Worm (Caenorhabditis elegans): ENCODE data around the gene pals-38.

pals-38 gene

ce11 chrV:12413651-12414114 lies 33.1 kb downstream of the pals-38 start, which contains the start of gene cdr-6 (continued):
- TF ChIP-seq peb-1 (tag; optimal IDR thresholded peaks at IDR 0.05) (no peak), mdl-1 (tag; optimal IDR thresholded peaks at IDR 0.05) (no peak), egl-27 (tag; optimal IDR thresholded peaks at IDR 0.05) (no peak)

- TF ChIP-seq alr-1 (tag; optimal IDR thresholded peaks at IDR 0.05) (no peak), lin-11 (tag; optimal IDR thresholded peaks at IDR 0.05) (no peak), R02D3.7 (tag; optimal IDR thresholded peaks at IDR 0.05) (no peak), nhr-11 (tag; optimal IDR thresholded peaks at IDR 0.05) (no peak), mab-5 (tag; optimal IDR thresholded peaks at IDR 0.05) (no peak), unc-62 (GFP tag; optimal IDR thresholded peaks at IDR 0.05) (no peak), ztf-1 (GFP tag; conservative IDR thresholded peaks at IDR 0.05) (no peak), sma-3 (GFP tag; optimal IDR thresholded peaks at IDR 0.05) (no peak), unc-55 (GFP tag; optimal IDR thresholded peaks at IDR 0.05) (no peak), ZK546.5 (tag; optimal IDR thresholded peaks at IDR 0.05) (no peak), blmp-1 (tag; optimal IDR thresholded peaks at IDR 0.05; ENCODE audit: insufficient read depth) (no peak), sma-9 (GFP tag; optimal IDR thresholded peaks at IDR 0.05) (no peak), sma-9 (tag; optimal IDR thresholded peaks at IDR 0.05) (no peak), mdl-1 (tag; optimal IDR thresholded peaks at IDR 0.05) (no peak), ztf-11 (tag; optimal IDR thresholded peaks at IDR 0.05) (no peak), nhr-10 (tag; optimal IDR thresholded peaks at IDR 0.05) (no peak), nhr-6 (tag; optimal IDR thresholded peaks at IDR 0.05) (no peak), elt-3 (tag; optimal IDR thresholded peaks at IDR 0.05) (no peak), F13H6.1 (tag; optimal IDR thresholded peaks at IDR 0.05) (no peak), fos-1 (tag; optimal IDR thresholded peaks at IDR 0.05) (no peak)
Measured at ce11 chrV:12412321-12412720, 34.5 kb downstream of the pals-38 start.

ce11 chrV:12411909-12412308 lies 34.9 kb downstream of the pals-38 start, which contains the start of gene cdr-7:
Gene cdr-7, minus strand, starts transcription at chrV:12412113.
- TF ChIP-seq nhr-12 (tag; optimal IDR thresholded peaks at IDR 0.05) = no peak
- no peak for TF ChIP-seq peb-1 (tag; optimal IDR thresholded peaks at IDR 0.05)
- TF ChIP-seq nhr-11 (tag; optimal IDR thresholded peaks at IDR 0.05) = no peak
- TF ChIP-seq nhr-129 (tag; optimal IDR thresholded peaks at IDR 0.05) = no peak
- no peak for TF ChIP-seq gmeb-1 (tag; optimal IDR thresholded peaks at IDR 0.05)
- TF ChIP-seq blmp-1 (tag; optimal IDR thresholded peaks at IDR 0.05; ENCODE audit: insufficient read depth) = peak; percentile 13
- no peak for TF ChIP-seq nhr-77 (tag; optimal IDR thresholded peaks at IDR 0.05)
- TF ChIP-seq C34F6.9 (tag; optimal IDR thresholded peaks at IDR 0.05) = no peak
- peak; percentile 42 for TF ChIP-seq sma-9 (GFP tag; optimal IDR thresholded peaks at IDR 0.05)
- TF ChIP-seq sma-9 (tag; optimal IDR thresholded peaks at IDR 0.05) = no peak
- peak; percentile 12 for TF ChIP-seq nhr-25 (tag; optimal IDR thresholded peaks at IDR 0.05)
- no peak for TF ChIP-seq lsy-2 (tag; optimal IDR thresholded peaks at IDR 0.05)

ce11 chrV:12410416-12411001 lies 36.3 kb downstream of the pals-38 start, which contains the start of gene hrg-2:
Gene hrg-2, minus strand, starts transcription at chrV:12410513.
- TF ChIP-seq nhr-23 (tag; optimal IDR thresholded peaks at IDR 0.05) = no peak
- peak; percentile 55 for TF ChIP-seq sma-9 (GFP tag; optimal IDR thresholded peaks at IDR 0.05)
- no peak for TF ChIP-seq sma-9 (tag; optimal IDR thresholded peaks at IDR 0.05)
- TF ChIP-seq lsy-2 (tag; optimal IDR thresholded peaks at IDR 0.05) = peak in 1 of 2 experiments; percentile 12
- TF ChIP-seq nhr-129 (tag; optimal IDR thresholded peaks at IDR 0.05) = peak; percentile 96
- peak; percentile 24 for TF ChIP-seq nhr-21 (tag; optimal IDR thresholded peaks at IDR 0.05)
- no peak for TF ChIP-seq crh-2 (tag; optimal IDR thresholded peaks at IDR 0.05)
- no peak for TF ChIP-seq nhr-77 (tag; optimal IDR thresholded peaks at IDR 0.05)
- peak; percentile 85 for TF ChIP-seq nhr-25 (tag; optimal IDR thresholded peaks at IDR 0.05)

- TF ChIP-seq unc-62 (GFP tag; optimal IDR thresholded peaks at IDR 0.05) = no peak
- no peak for TF ChIP-seq nhr-25 (tag; optimal IDR thresholded peaks at IDR 0.05)
- TF ChIP-seq nhr-10 (tag; optimal IDR thresholded peaks at IDR 0.05) = no peak
- no peak for TF ChIP-seq mdl-1 (tag; optimal IDR thresholded peaks at IDR 0.05)
- TF ChIP-seq lsy-2 (tag; optimal IDR thresholded peaks at IDR 0.05) = peak in 1 of 2 experiments; percentile 48
- TF ChIP-seq skn-1 (tag; optimal IDR thresholded peaks at IDR 0.05) = no peak
- TF ChIP-seq nhr-12 (tag; optimal IDR thresholded peaks at IDR 0.05) = no peak
- no peak for TF ChIP-seq nhr-21 (tag; optimal IDR thresholded peaks at IDR 0.05)
- peak; percentile 37 for TF ChIP-seq C34F6.9 (tag; optimal IDR thresholded peaks at IDR 0.05)
- TF ChIP-seq peb-1 (tag; optimal IDR thresholded peaks at IDR 0.05) = no peak
- TF ChIP-seq unc-39 (tag; optimal IDR thresholded peaks at IDR 0.05) = no peak
- no peak for TF ChIP-seq sem-4 (tag; optimal IDR thresholded peaks at IDR 0.05)
- no peak for TF ChIP-seq mab-5 (tag; optimal IDR thresholded peaks at IDR 0.05)
- TF ChIP-seq gmeb-1 (tag; optimal IDR thresholded peaks at IDR 0.05) = peak; percentile 7
- TF ChIP-seq nhr-11 (tag; optimal IDR thresholded peaks at IDR 0.05) = no peak
- TF ChIP-seq nhr-237 (tag; optimal IDR thresholded peaks at IDR 0.05) = no peak
- TF ChIP-seq nhr-23 (tag; optimal IDR thresholded peaks at IDR 0.05) = no peak
- no peak for TF ChIP-seq ztf-1 (GFP tag; conservative IDR thresholded peaks at IDR 0.05)
- TF ChIP-seq ama-1 (optimal IDR thresholded peaks at IDR 0.05) = no peak
- peak; percentile 83 for TF ChIP-seq nhr-129 (tag; optimal IDR thresholded peaks at IDR 0.05)
- no peak for TF ChIP-seq R02D3.7 (tag; optimal IDR thresholded peaks at IDR 0.05)
- no peak for TF ChIP-seq elt-1 (tag; optimal IDR thresholded peaks at IDR 0.05)
- TF ChIP-seq snpc-4 (tag; optimal IDR thresholded peaks at IDR 0.05) = no peak
- no peak for TF ChIP-seq F13H6.1 (tag; optimal IDR thresholded peaks at IDR 0.05)
- TF ChIP-seq sma-9 (GFP tag; optimal IDR thresholded peaks at IDR 0.05) = peak; percentile 51
- TF ChIP-seq sma-9 (tag; optimal IDR thresholded peaks at IDR 0.05) = no peak
- TF ChIP-seq ceh-82 (tag; optimal IDR thresholded peaks at IDR 0.05) = no peak
- TF ChIP-seq blmp-1 (tag; optimal IDR thresholded peaks at IDR 0.05; ENCODE audit: insufficient read depth) = no peak
- TF ChIP-seq ZK546.5 (tag; optimal IDR thresholded peaks at IDR 0.05) = no peak
- TF ChIP-seq Y55F3AM.14 (GFP tag; optimal IDR thresholded peaks at IDR 0.05) = no peak
- TF ChIP-seq unc-55 (GFP tag; optimal IDR thresholded peaks at IDR 0.05) = peak; percentile 53
Measured at ce11 chrV:12408996-12409395, 37.8 kb downstream of the pals-38 start.

All from whole organism, L2 larva.